Worm (Caenorhabditis elegans) whole organism, L1 larva: ENCODE data around the gene cat-4.
A peak's percentile ranks its signal among the peaks of the same experiment; 100 is the strongest.

Source experiments
- C04F5.9 ChIP-seq: sonication (generic microtip); optimal IDR thresholded peaks from 2 replicates; lab custom pipeline; 2016; ENCODE audit warnings: missing genetic modification characterization, missing compliant biosample characterization
- C16A3.4 ChIP-seq: fragments of 150-350 bp; optimal IDR thresholded peaks from 2 replicates; lab custom pipeline; 2014; ENCODE audit warnings: missing biosample characterization, missing genetic modification characterization
- C34B4.2 ChIP-seq: sonication (generic microtip); optimal IDR thresholded peaks from 2 replicates; lab custom pipeline; 2017; ENCODE audit warnings: mild to moderate bottlenecking, missing genetic modification characterization, missing compliant biosample characterization
- alr-1 ChIP-seq: fragments of 200-800 bp; sonication (Bioruptor generic); optimal IDR thresholded peaks from 2 replicates; lab custom pipeline; 2018; ENCODE audit warnings: borderline replicate concordance, mild to moderate bottlenecking, missing genetic modification characterization, missing compliant biosample characterization
- ama-1 ChIP-seq: fragments of 150-350 bp; optimal IDR thresholded peaks from 2 replicates; lab custom pipeline; 2014
- ceh-63 ChIP-seq: fragments of 200-800 bp; sonication (Bioruptor generic); optimal IDR thresholded peaks from 2 replicates; lab custom pipeline; 2018; ENCODE audit warnings: mild to moderate bottlenecking, missing genetic modification characterization, missing compliant biosample characterization
- ceh-8 ChIP-seq: fragments of 200-800 bp; sonication (Bioruptor generic); optimal IDR thresholded peaks from 2 replicates; lab custom pipeline; 2018; ENCODE audit warnings: mild to moderate bottlenecking, missing genetic modification characterization, moderate library complexity, missing compliant biosample characterization
- ceh-88 ChIP-seq: fragments of 200-800 bp; sonication (Bioruptor generic); IDR thresholded peaks from 2 replicates; pipeline ENCODE4 v1.3.6; 2022; ENCODE audit warnings: missing genetic modification characterization, missing compliant biosample characterization
- ceh-90 ChIP-seq: sonication (generic microtip); optimal IDR thresholded peaks from 2 replicates; lab custom pipeline; 2016; ENCODE audit warnings: missing genetic modification characterization, missing compliant biosample characterization
- ces-1 ChIP-seq: fragments of 150-350 bp; optimal IDR thresholded peaks from 2 replicates; lab custom pipeline; 2014; ENCODE audit warnings: missing biosample characterization, missing genetic modification reagents, missing genetic modification characterization
- dpl-1 ChIP-seq, 3 experiments: fragments of 150-350 bp in 2 of 3; sonication (generic microtip) in 1 of 3; optimal IDR thresholded peaks; 2 replicates each; lab custom pipeline; 2014 to 2017; ENCODE audit warnings: missing biosample characterization in 3 of 3, missing genetic modification characterization in 3 of 3, missing genetic modification reagents in 3 of 3
- efl-1 ChIP-seq, 4 experiments: fragments of 150-350 bp; optimal IDR thresholded peaks in 3 of 4; peaks in 1 of 4; 1 replicate in 1 of 4; 2 replicates in 3 of 4; lab custom pipeline; 2014; ENCODE audit warnings: missing biosample characterization in 2 of 4, missing genetic modification characterization in 2 of 4, missing genetic modification reagents in 2 of 4
- egl-13 ChIP-seq: sonication (generic microtip); optimal IDR thresholded peaks from 2 replicates; lab custom pipeline; 2016; ENCODE audit warnings: missing genotype, missing genetic modification reagents, missing genetic modification characterization, missing compliant biosample characterization
- elt-2 ChIP-seq: sonication (generic microtip); optimal IDR thresholded peaks from 2 replicates; lab custom pipeline; 2016; ENCODE audit warnings: missing genetic modification characterization, mild to moderate bottlenecking, inconsistent platforms, missing compliant biosample characterization, missing genetic modification reagents
- fkh-10 ChIP-seq: sonication (generic microtip); optimal IDR thresholded peaks from 2 replicates; lab custom pipeline; 2017; ENCODE audit warnings: missing biosample characterization, missing genetic modification reagents, missing genetic modification characterization
- fkh-4 ChIP-seq: sonication (generic microtip); optimal IDR thresholded peaks from 2 replicates; lab custom pipeline; 2016; ENCODE audit warnings: missing compliant biosample characterization, missing genetic modification characterization, borderline replicate concordance
- hlh-4 ChIP-seq: sonication (generic microtip); optimal IDR thresholded peaks from 2 replicates; lab custom pipeline; 2016; ENCODE audit warnings: mild to moderate bottlenecking, missing genetic modification characterization, missing compliant biosample characterization
- hpl-2 ChIP-seq: fragments of 150-350 bp; optimal IDR thresholded peaks from 2 replicates; lab custom pipeline; 2014; ENCODE audit warnings: missing biosample characterization, missing genetic modification reagents, missing genetic modification characterization
- irx-1 ChIP-seq: sonication (generic microtip); optimal IDR thresholded peaks from 2 replicates; lab custom pipeline; 2016; ENCODE audit warnings: missing genetic modification characterization, missing compliant biosample characterization
- isw-1 ChIP-seq: fragments of 200-800 bp; sonication (Bioruptor generic); IDR thresholded peaks from 2 replicates; pipeline ENCODE4 v1.3.6; 2022; ENCODE audit warnings: missing genetic modification characterization, missing compliant biosample characterization
- lin-13 ChIP-seq: fragments of 150-350 bp; optimal IDR thresholded peaks from 2 replicates; lab custom pipeline; 2014; ENCODE audit warnings: missing biosample characterization, missing genetic modification reagents, missing genetic modification characterization
- lin-14 ChIP-seq: fragments of 200-800 bp; sonication (Bioruptor generic); optimal IDR thresholded peaks from 2 replicates; lab custom pipeline; 2018; ENCODE audit warnings: mild to moderate bottlenecking, missing genetic modification characterization, moderate library complexity, missing compliant biosample characterization
- lin-15B ChIP-seq: fragments of 150-350 bp; sonication (generic microtip); optimal IDR thresholded peaks from 3 replicates; lab custom pipeline; 2014; ENCODE audit warnings: missing biosample characterization, missing genetic modification characterization
- lin-39 ChIP-seq: fragments of 150-350 bp; optimal IDR thresholded peaks from 2 replicates; lab custom pipeline; 2014; ENCODE audit warnings: missing biosample characterization, missing genetic modification reagents, missing genetic modification characterization
- lir-3 ChIP-seq: sonication (generic microtip); optimal IDR thresholded peaks from 2 replicates; lab custom pipeline; 2016; ENCODE audit warnings: mild to moderate bottlenecking, missing genetic modification characterization, moderate library complexity, missing compliant biosample characterization; ENCODE audit not compliant: poor library complexity
- lsy-2 ChIP-seq, 2 experiments: fragments of 150-350 bp; optimal IDR thresholded peaks; 2 replicates each; lab custom pipeline; 2014; ENCODE audit warnings: missing biosample characterization in 2 of 2, missing genetic modification characterization in 2 of 2
- mab-9 ChIP-seq: fragments of 200-800 bp; sonication (Bioruptor generic); IDR thresholded peaks from 2 replicates; pipeline ENCODE4 v1.3.6; 2022; ENCODE audit warnings: missing genetic modification reagents, missing genetic modification characterization, missing compliant biosample characterization
- mep-1 ChIP-seq: fragments of 150-350 bp; optimal IDR thresholded peaks from 2 replicates; lab custom pipeline; 2014; ENCODE audit warnings: missing biosample characterization, missing genetic modification characterization
- nhr-237 ChIP-seq: fragments of 150-350 bp; optimal IDR thresholded peaks from 2 replicates; lab custom pipeline; 2014; ENCODE audit warnings: missing biosample characterization, missing genetic modification characterization
- nhr-71 ChIP-seq: sonication (generic microtip); optimal IDR thresholded peaks from 2 replicates; lab custom pipeline; 2016; ENCODE audit warnings: mild to moderate bottlenecking, missing genetic modification characterization, moderate library complexity, missing compliant biosample characterization
- nhr-76 ChIP-seq: sonication (generic microtip); optimal IDR thresholded peaks from 2 replicates; lab custom pipeline; 2017; ENCODE audit warnings: missing biosample characterization, missing genetic modification characterization
- nhr-90 ChIP-seq: sonication (generic microtip); optimal IDR thresholded peaks from 2 replicates; lab custom pipeline; 2016; ENCODE audit warnings: mild to moderate bottlenecking, missing genetic modification characterization, missing compliant biosample characterization; ENCODE audit not compliant: poor library complexity
- pag-3 ChIP-seq: sonication (generic microtip); optimal IDR thresholded peaks from 2 replicates; lab custom pipeline; 2017; ENCODE audit warnings: missing genetic modification characterization, mild to moderate bottlenecking, missing compliant biosample characterization, antibody characterized with exemption, borderline replicate concordance; ENCODE audit not compliant: insufficient read depth
- pax-3 ChIP-seq: fragments of 200-800 bp; sonication (Bioruptor generic); optimal IDR thresholded peaks from 2 replicates; lab custom pipeline; 2018; ENCODE audit warnings: mild to moderate bottlenecking, missing genetic modification characterization, moderate library complexity, missing compliant biosample characterization
- pqm-1 ChIP-seq: sonication (generic microtip); optimal IDR thresholded peaks from 3 replicates; lab custom pipeline; 2017; ENCODE audit warnings: missing biosample characterization, missing genetic modification characterization
- rnt-1 ChIP-seq: sonication (generic microtip); optimal IDR thresholded peaks from 2 replicates; lab custom pipeline; 2016; ENCODE audit warnings: mild to moderate bottlenecking, missing genetic modification characterization, moderate library complexity, missing compliant biosample characterization
- skn-1 ChIP-seq: fragments of 150-350 bp; optimal IDR thresholded peaks from 2 replicates; lab custom pipeline; 2014; ENCODE audit warnings: missing biosample characterization, missing genetic modification characterization
- sptf-1 ChIP-seq: fragments of 150-350 bp; optimal IDR thresholded peaks from 2 replicates; lab custom pipeline; 2014; ENCODE audit warnings: missing biosample characterization, missing genetic modification characterization
- sup-37 ChIP-seq: fragments of 200-800 bp; sonication (Bioruptor generic); optimal IDR thresholded peaks from 2 replicates; lab custom pipeline; 2018; ENCODE audit warnings: mild to moderate bottlenecking, missing genetic modification characterization, missing compliant biosample characterization
- swsn-7 ChIP-seq: sonication (generic microtip); optimal IDR thresholded peaks from 2 replicates; lab custom pipeline; 2016; ENCODE audit warnings: missing genetic modification characterization, missing compliant biosample characterization
- unc-130 ChIP-seq: fragments of 150-350 bp; optimal IDR thresholded peaks from 2 replicates; lab custom pipeline; 2017; ENCODE audit warnings: missing biosample characterization, missing genetic modification characterization, inconsistent platforms
- unc-30 ChIP-seq: sonication (generic microtip); optimal IDR thresholded peaks from 2 replicates; lab custom pipeline; 2017; ENCODE audit warnings: missing biosample characterization, missing genetic modification characterization
- unc-62 ChIP-seq: fragments of 150-350 bp; optimal IDR thresholded peaks from 2 replicates; lab custom pipeline; 2014; ENCODE audit warnings: missing biosample characterization, missing genetic modification reagents, missing genetic modification characterization
- vab-15 ChIP-seq: sonication (generic microtip); optimal IDR thresholded peaks from 2 replicates; lab custom pipeline; 2017; ENCODE audit warnings: missing genotype, mild to moderate bottlenecking, missing genetic modification characterization, missing compliant biosample characterization
- xbp-1 ChIP-seq: sonication (generic microtip); optimal IDR thresholded peaks from 2 replicates; lab custom pipeline; 2016; ENCODE audit warnings: missing genetic modification characterization, missing compliant biosample characterization
- zag-1 ChIP-seq: fragments of 150-350 bp; optimal IDR thresholded peaks from 2 replicates; lab custom pipeline; 2014; ENCODE audit warnings: missing biosample characterization, missing genetic modification characterization
- zip-4 ChIP-seq: fragments of 200-800 bp; sonication (Bioruptor generic); optimal IDR thresholded peaks from 2 replicates; lab custom pipeline; 2018; ENCODE audit warnings: mild to moderate bottlenecking, missing genetic modification characterization, moderate library complexity, missing compliant biosample characterization

cat-4 gene

DNA sequence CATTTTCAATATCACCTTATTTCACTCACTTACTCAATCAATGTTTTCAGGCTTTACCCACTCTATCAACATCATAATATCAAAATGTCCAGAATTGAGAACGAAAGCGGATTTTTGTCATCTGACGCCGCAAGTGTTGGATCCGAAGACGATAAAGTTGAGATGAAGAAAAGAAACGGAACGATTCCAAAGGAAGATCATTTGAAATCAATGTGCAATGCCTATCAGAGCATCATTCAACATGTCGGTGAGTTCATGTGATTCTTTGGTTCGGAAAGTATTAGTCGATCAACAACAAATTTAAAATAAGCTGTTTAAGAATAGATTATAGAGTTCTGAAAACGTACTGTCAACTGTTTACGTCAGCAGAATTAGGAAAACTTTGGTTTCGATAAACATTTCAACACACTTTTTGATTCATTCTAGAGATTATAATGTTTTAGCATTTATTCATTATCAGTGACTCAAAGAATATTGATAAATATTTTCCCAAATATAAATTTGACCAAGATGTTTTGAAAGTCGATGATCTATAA, at the start of gene cat-4:
Gene cat-4 (plus strand): TSS at position 51 of the 536 bp plus-strand sequence.
- TF ChIP-seq elt-2 (tag; lab: Kevin White, UChicago) (peak; percentile 80), ceh-63 (GFP tag; lab: Kevin White, UChicago) (no peak)

- peak; percentile 51 for TF ChIP-seq fkh-10 (GFP tag; lab: Kevin White, UChicago)
- TF ChIP-seq elt-2 (tag; lab: Kevin White, UChicago) = no peak
- TF ChIP-seq lin-14 (GFP tag; lab: Kevin White, UChicago) = peak; percentile 24
- TF ChIP-seq isw-1 (GFP tag; lab: Robert Waterston, UW) = no peak
These were observed 48.0 kb upstream of the cat-4 start for ce11 chrV:10516702-10517101.

DNA sequence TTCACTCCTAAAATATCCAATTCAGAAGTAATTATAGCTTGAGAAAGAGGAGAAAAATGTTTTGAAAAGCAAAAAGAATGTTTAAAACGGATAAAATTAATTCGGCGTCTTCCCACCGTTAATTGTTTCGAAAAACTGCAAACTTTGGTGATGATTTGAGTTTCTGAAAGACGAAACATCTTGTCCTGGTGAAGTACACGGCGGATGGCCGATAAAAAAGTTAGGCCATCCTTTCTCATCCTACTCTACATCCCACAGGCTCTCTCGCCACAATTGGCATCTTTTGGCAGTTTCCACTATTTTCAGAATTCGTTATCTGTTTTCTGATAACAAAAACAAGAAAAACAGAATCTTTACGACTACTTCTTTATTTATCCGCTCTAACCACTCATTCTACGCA, 38.8 kb upstream of the cat-4 start, which contains the start of the genes C35A5.8 and hda-11:
Gene C35A5.8 (minus strand): TSS at position 7 of the 400 bp plus-strand sequence.
Gene hda-11 (plus strand): TSS at position 283 of the 400 bp plus-strand sequence.
- peak; percentile 88 for TF ChIP-seq nhr-71
- TF ChIP-seq sup-37 (GFP tag; lab: Kevin White, UChicago) = peak; percentile 20
- TF ChIP-seq swsn-7 = peak; percentile 80
- peak; percentile 99 for TF ChIP-seq rnt-1 (tag; lab: Kevin White, UChicago)
- no peak for TF ChIP-seq pqm-1
- TF ChIP-seq nhr-76 (tag; lab: Kevin White, UChicago) = no peak
- peak; percentile 82 for TF ChIP-seq pax-3 (tag; lab: Kevin White, UChicago)
- TF ChIP-seq C04F5.9 (tag; lab: Kevin White, UChicago) = peak; percentile 81
- peak; percentile 28 for TF ChIP-seq pag-3
- TF ChIP-seq lin-13 (GFP tag; lab: Kevin White, UChicago) = peak; percentile 36
- peak; percentile 97 for TF ChIP-seq lir-3 (tag; lab: Kevin White, UChicago)
- peak; percentile 74 for TF ChIP-seq mep-1 (tag; lab: Kevin White, UChicago)
- TF ChIP-seq alr-1 (tag; lab: Kevin White, UChicago) = no peak
- TF ChIP-seq hpl-2 (GFP tag; lab: Kevin White, UChicago) = no peak
- TF ChIP-seq dpl-1 (GFP tag; optimal IDR thresholded peaks at IDR 0.05; lab: Kevin White, UChicago) = peak; percentile 64 to 75 (median 71)
- peak; percentile 52 for TF ChIP-seq skn-1 (tag; lab: Kevin White, UChicago)
- TF ChIP-seq lin-15B = peak; percentile 8
- peak; percentile 46 for TF ChIP-seq C16A3.4 (tag; lab: Kevin White, UChicago)
- no peak for TF ChIP-seq C34B4.2 (tag; lab: Kevin White, UChicago)
- peak; percentile 51 for TF ChIP-seq unc-130 (tag; lab: Kevin White, UChicago)
- TF ChIP-seq lin-39 (tag; lab: Kevin White, UChicago) = peak; percentile 58
- peak; percentile 91 for TF ChIP-seq fkh-4 (tag; lab: Kevin White, UChicago)
- peak; percentile 71 to 77 for TF ChIP-seq efl-1 (optimal IDR thresholded peaks at IDR 0.05; lab: Kevin White, UChicago)
- TF ChIP-seq efl-1 (GFP tag; optimal IDR thresholded peaks at IDR 0.05 in 1 of 2; lab: Kevin White, UChicago) = peak; percentile 71 to 97
- TF ChIP-seq ces-1 (GFP tag; lab: Kevin White, UChicago) = no peak
- TF ChIP-seq nhr-90 (tag; lab: Kevin White, UChicago) = peak; percentile 91
- TF ChIP-seq zip-4 (GFP tag; lab: Kevin White, UChicago) = peak; percentile 6
- TF ChIP-seq lin-14 (GFP tag; lab: Kevin White, UChicago) = peak; percentile 74
- peak; percentile 77 for TF ChIP-seq isw-1 (GFP tag; lab: Robert Waterston, UW)
- no peak for TF ChIP-seq ama-1 (lab: Kevin White, UChicago)
- TF ChIP-seq xbp-1 (tag; lab: Kevin White, UChicago) = peak; percentile 80
- TF ChIP-seq egl-13 = peak; percentile 84
- TF ChIP-seq ceh-90 (tag; lab: Kevin White, UChicago) = peak; percentile 94
- peak; percentile 54 to 61 for TF ChIP-seq lsy-2 (tag; optimal IDR thresholded peaks at IDR 0.05; lab: Kevin White, UChicago)
- TF ChIP-seq ceh-8 (GFP tag; lab: Kevin White, UChicago) = peak; percentile 7
- TF ChIP-seq zag-1 (tag; lab: Kevin White, UChicago) = no peak
- peak; percentile 70 for TF ChIP-seq mab-9 (GFP tag; lab: Robert Waterston, UW)
- TF ChIP-seq hlh-4 (tag; lab: Kevin White, UChicago) = peak; percentile 57
- peak; percentile 93 for TF ChIP-seq irx-1 (tag; lab: Kevin White, UChicago)
- TF ChIP-seq nhr-237 (tag; lab: Kevin White, UChicago) = no peak
- no peak for TF ChIP-seq vab-15 (tag; lab: Kevin White, UChicago)
- TF ChIP-seq unc-30 (tag; lab: Kevin White, UChicago) = no peak
- no peak for TF ChIP-seq sptf-1 (tag; lab: Kevin White, UChicago)
- TF ChIP-seq ceh-88 (GFP tag; lab: Robert Waterston, UW) = no peak
- no peak for TF ChIP-seq unc-62 (GFP tag; lab: Kevin White, UChicago)
